Worm (Caenorhabditis elegans) whole organism, mixed stage, embryonic: Measurements from ENCODE around the gene C56C10.9.
"Not testable (repeated sequence)": the region's sequence is repeated elsewhere in the genome, so short reads cannot be mapped to it uniquely, and the experiment has no call there.

ENCODE experiments used
- bed-3 ChIP-seq: fragments of 200-800 bp; sonication (Bioruptor generic); optimal IDR thresholded peaks from 3 replicates; lab custom pipeline; 2018; ENCODE audit warnings: mild to moderate bottlenecking, missing genetic modification characterization, moderate library complexity, missing compliant biosample characterization
- blmp-1 ChIP-seq: fragments of 150-350 bp; optimal IDR thresholded peaks from 2 replicates; lab custom pipeline; 2014; ENCODE audit warnings: missing biosample characterization, missing genetic modification characterization
- ceh-43 ChIP-seq: fragments of 200-800 bp; sonication (Bioruptor generic); optimal IDR thresholded peaks from 2 replicates; lab custom pipeline; 2018; ENCODE audit warnings: mild to moderate bottlenecking, missing genetic modification characterization, moderate library complexity, missing compliant biosample characterization
- ces-1 ChIP-seq: fragments of 150-350 bp; optimal IDR thresholded peaks from 2 replicates; lab custom pipeline; 2014; ENCODE audit warnings: missing biosample characterization, missing genetic modification reagents, missing genetic modification characterization
- elt-3 ChIP-seq: fragments of 150-350 bp; optimal IDR thresholded peaks from 2 replicates; lab custom pipeline; 2014; ENCODE audit warnings: missing biosample characterization, missing genetic modification characterization
- flh-1 ChIP-seq: fragments of 200-800 bp; sonication (Bioruptor generic); optimal IDR thresholded peaks from 2 replicates; lab custom pipeline; 2018; ENCODE audit warnings: mild to moderate bottlenecking, missing genetic modification characterization, moderate library complexity, missing compliant biosample characterization
- ham-2 ChIP-seq: fragments of 200-800 bp; sonication (Bioruptor generic); optimal IDR thresholded peaks from 2 replicates; lab custom pipeline; 2018; ENCODE audit warnings: mild to moderate bottlenecking, missing genetic modification characterization, missing compliant biosample characterization
- hlh-1 ChIP-seq: fragments of 150-350 bp; optimal IDR thresholded peaks from 2 replicates; lab custom pipeline; 2014; ENCODE audit warnings: missing biosample characterization, missing genetic modification reagents, missing genetic modification characterization
- lin-13 ChIP-seq: fragments of 150-350 bp; optimal IDR thresholded peaks from 2 replicates; lab custom pipeline; 2014; ENCODE audit warnings: missing biosample characterization, missing genetic modification characterization
- lin-32 ChIP-seq: fragments of 200-800 bp; sonication (Bioruptor generic); optimal IDR thresholded peaks from 2 replicates; lab custom pipeline; 2018; ENCODE audit warnings: mild to moderate bottlenecking, missing genetic modification characterization, missing compliant biosample characterization
- mab-5 ChIP-seq: fragments of 150-350 bp; optimal IDR thresholded peaks from 2 replicates; lab custom pipeline; 2014; ENCODE audit warnings: missing biosample characterization, missing genetic modification characterization
- mep-1 ChIP-seq: fragments of 150-350 bp; optimal IDR thresholded peaks from 2 replicates; lab custom pipeline; 2017; ENCODE audit warnings: missing biosample characterization, missing genetic modification reagents, missing genetic modification characterization, inconsistent platforms
- mls-2 ChIP-seq: sonication (generic microtip); optimal IDR thresholded peaks from 2 replicates; lab custom pipeline; 2016; ENCODE audit warnings: mild to moderate bottlenecking, missing genetic modification characterization, moderate library complexity, missing compliant biosample characterization
- nhr-237 ChIP-seq: fragments of 150-350 bp; optimal IDR thresholded peaks from 2 replicates; lab custom pipeline; 2014; ENCODE audit warnings: missing biosample characterization, missing genetic modification characterization
- nhr-76 ChIP-seq: sonication (generic microtip); optimal IDR thresholded peaks from 2 replicates; lab custom pipeline; 2017; ENCODE audit warnings: missing biosample characterization, missing genetic modification characterization
- pha-4 ChIP-seq: fragments of 150-350 bp; optimal IDR thresholded peaks from 2 replicates; lab custom pipeline; 2018; ENCODE audit warnings: missing biosample characterization, missing genetic modification reagents, missing genetic modification characterization
- snpc-4 ChIP-seq: fragments of 150-350 bp; optimal IDR thresholded peaks from 2 replicates; lab custom pipeline; 2014; ENCODE audit warnings: missing biosample characterization, missing genetic modification characterization
- sptf-1 ChIP-seq: sonication (generic microtip); optimal IDR thresholded peaks from 2 replicates; lab custom pipeline; 2017; ENCODE audit warnings: mild to moderate bottlenecking, missing genetic modification characterization, moderate library complexity, missing compliant biosample characterization
- tbx-8 ChIP-seq: fragments of 200-800 bp; sonication (Bioruptor generic); optimal IDR thresholded peaks from 2 replicates; lab custom pipeline; 2018; ENCODE audit warnings: mild to moderate bottlenecking, missing genetic modification characterization, moderate library complexity, missing compliant biosample characterization
- unc-120 ChIP-seq: sonication (generic microtip); optimal IDR thresholded peaks from 2 replicates; lab custom pipeline; 2017; ENCODE audit warnings: missing genetic modification characterization, missing compliant biosample characterization; ENCODE audit not compliant: poor library complexity, severe bottlenecking
- unc-39 ChIP-seq: fragments of 150-350 bp; optimal IDR thresholded peaks from 2 replicates; lab custom pipeline; 2014; ENCODE audit warnings: missing biosample characterization, missing genetic modification characterization
- unc-62 ChIP-seq: fragments of 150-350 bp; optimal IDR thresholded peaks from 2 replicates; lab custom pipeline; 2014; ENCODE audit warnings: missing biosample characterization, missing genetic modification reagents, missing genetic modification characterization
- zip-8 ChIP-seq: fragments of 150-350 bp; optimal IDR thresholded peaks from 2 replicates; lab custom pipeline; 2014; ENCODE audit warnings: missing biosample characterization, missing genetic modification characterization
- ztf-11 ChIP-seq: fragments of 150-350 bp; optimal IDR thresholded peaks from 2 replicates; lab custom pipeline; 2014; ENCODE audit warnings: missing biosample characterization, missing genetic modification characterization

C56C10.9 gene

ce11 chrII:6592251-6592650, at the start of gene C56C10.9:
TSS of gene C56C10.9 (minus strand) at chrII:6592351.
- no peak for TF ChIP-seq elt-3 (tag; lab: Kevin White, UChicago)
- no peak for TF ChIP-seq unc-62 (GFP tag; lab: Kevin White, UChicago)
- no peak for TF ChIP-seq zip-8 (tag; lab: Kevin White, UChicago)
- TF ChIP-seq blmp-1 (tag; lab: Kevin White, UChicago): no peak
- no peak for TF ChIP-seq unc-120
- TF ChIP-seq ham-2 (GFP tag; lab: Kevin White, UChicago): no peak
- no peak for TF ChIP-seq flh-1 (GFP tag; lab: Kevin White, UChicago)
- TF ChIP-seq ztf-11 (tag; lab: Kevin White, UChicago): no peak
- no peak for TF ChIP-seq pha-4 (tag; lab: Kevin White, UChicago)

ce11 chrII:6637854-6638253, 45.7 kb upstream of the C56C10.9 start:
- TF ChIP-seq mab-5 (tag; lab: Kevin White, UChicago): no peak

- TF ChIP-seq bed-3: no peak
- no peak for TF ChIP-seq mep-1 (tag; lab: Kevin White, UChicago)
- TF ChIP-seq nhr-76 (tag; lab: Kevin White, UChicago): no peak
Observed at ce11 chrII:6636136-6636535, 44.0 kb upstream of the C56C10.9 start, which contains the start of gene T19D12.5. TSS of gene T19D12.5 (minus strand) at chrII:6636236.

ce11 chrII:6631995-6632394, 39.8 kb upstream of the C56C10.9 start:
- no peak for TF ChIP-seq ztf-11 (tag; lab: Kevin White, UChicago)
- no peak for TF ChIP-seq nhr-237 (tag; lab: Kevin White, UChicago)
- TF ChIP-seq elt-3 (tag; lab: Kevin White, UChicago): no peak
- TF ChIP-seq, all 35 proteins: peak for 0

ce11 chrII:6630811-6631210, 38.7 kb upstream of the C56C10.9 start, which contains the start of gene T19D12.4:
TSS of gene T19D12.4 (plus strand) at chrII:6631105.
- TF ChIP-seq mep-1 (tag; lab: Kevin White, UChicago): no peak
- TF ChIP-seq, all 35 proteins: peak for 0

- TF ChIP-seq nhr-237 (tag; lab: Kevin White, UChicago) (no peak), zip-8 (tag; lab: Kevin White, UChicago) (no peak), bed-3 (no peak), unc-39 (tag; lab: Kevin White, UChicago) (no peak), nhr-76 (tag; lab: Kevin White, UChicago) (no peak), lin-32 (GFP tag; lab: Kevin White, UChicago) (no peak), blmp-1 (tag; lab: Kevin White, UChicago) (no peak), lin-13 (tag; lab: Kevin White, UChicago) (no peak), ces-1 (GFP tag; lab: Kevin White, UChicago) (no peak), tbx-8 (no peak), unc-120 (no peak), mep-1 (tag; lab: Kevin White, UChicago) (no peak), sptf-1 (tag; lab: Kevin White, UChicago) (no peak)
Observed at ce11 chrII:6629775-6630174, 37.6 kb upstream of the C56C10.9 start.

- TF ChIP-seq flh-1 (GFP tag; lab: Kevin White, UChicago) (no peak), unc-62 (GFP tag; lab: Kevin White, UChicago) (no peak), hlh-1 (tag; lab: Kevin White, UChicago) (no peak), ceh-43 (GFP tag; lab: Kevin White, UChicago) (no peak)
- TF ChIP-seq, all 35 proteins: peak for 0
Observed at ce11 chrII:6628397-6628796, 36.2 kb upstream of the C56C10.9 start.

- TF ChIP-seq snpc-4, mls-2, hlh-1 (tag; lab: Kevin White, UChicago): not testable (repeated sequence)
- TF ChIP-seq, all 35 proteins: peak for 0; not testable (repeated sequence) for 35
Observed at ce11 chrII:6627182-6627581, 35.0 kb upstream of the C56C10.9 start, which contains the start of the genes F54H5.5 and F54H5.2. TSS of gene F54H5.5 (minus strand) at chrII:6627282. TSS of gene F54H5.2 (plus strand) at chrII:6627484.
